Fruit fly (Drosophila melanogaster) whole organism, prepupa: ENCODE data around the gene haf.

Experiments used
- CG10631 ChIP-seq: fragments of 200-800 bp; sonication (Bioruptor generic); optimal IDR thresholded peaks from 2 replicates; lab custom pipeline; 2016; ENCODE audit warnings: missing biosample characterization, missing genetic modification characterization
- CG11294 ChIP-seq: fragments of 200-800 bp; sonication (Bioruptor generic); IDR thresholded peaks from 2 replicates; pipeline ENCODE4 v1.3.6; 2022; ENCODE audit warnings: missing biosample characterization, missing genetic modification characterization
- CG11902 ChIP-seq: fragments of 200-800 bp; sonication (Bioruptor generic); optimal IDR thresholded peaks from 3 replicates; lab custom pipeline; 2016; ENCODE audit warnings: missing biosample characterization, missing genetic modification characterization
- CG15336 ChIP-seq: fragments of 200-800 bp; sonication (Bioruptor generic); IDR thresholded peaks from 2 replicates; pipeline ENCODE4 v1.3.6; 2022; ENCODE audit warnings: missing biosample characterization, missing genetic modification characterization
- CG1621 ChIP-seq: fragments of 200-800 bp; sonication (Bioruptor generic); optimal IDR thresholded peaks from 3 replicates; lab custom pipeline; 2018; ENCODE audit warnings: missing biosample characterization, mild to moderate bottlenecking, missing genetic modification characterization
- CG16779 ChIP-seq: fragments of 200-800 bp; sonication (Bioruptor generic); optimal IDR thresholded peaks from 3 replicates; lab custom pipeline; 2017; ENCODE audit warnings: missing biosample characterization, mild to moderate bottlenecking, missing genetic modification characterization
- CG31627 ChIP-seq: fragments of 200-800 bp; sonication (Bioruptor generic); optimal IDR thresholded peaks from 3 replicates; lab custom pipeline; 2016; ENCODE audit warnings: missing biosample characterization, missing genetic modification characterization
- CG32006 ChIP-seq: fragments of 200-800 bp; sonication (Bioruptor generic); optimal IDR thresholded peaks from 3 replicates; lab custom pipeline; 2017; ENCODE audit warnings: missing biosample characterization, mild to moderate bottlenecking, missing genetic modification characterization
- CG4318 ChIP-seq: fragments of 200-800 bp; sonication (Bioruptor generic); optimal IDR thresholded peaks from 3 replicates; lab custom pipeline; 2017; ENCODE audit warnings: missing biosample characterization, mild to moderate bottlenecking, missing genetic modification characterization
- CG6792 ChIP-seq: fragments of 200-800 bp; sonication (Bioruptor generic); optimal IDR thresholded peaks from 3 replicates; lab custom pipeline; 2016; ENCODE audit warnings: missing biosample characterization, missing genetic modification characterization
- CG6808 ChIP-seq: fragments of 200-800 bp; sonication (Bioruptor generic); optimal IDR thresholded peaks from 3 replicates; lab custom pipeline; 2017; ENCODE audit warnings: missing biosample characterization, missing genetic modification characterization, mild to moderate bottlenecking, moderate library complexity, missing genetic modification reagents
- CG6854 ChIP-seq: fragments of 200-800 bp; sonication (Bioruptor generic); optimal IDR thresholded peaks from 2 replicates; lab custom pipeline; 2017; ENCODE audit warnings: missing biosample characterization, mild to moderate bottlenecking, missing genetic modification characterization
- CG8319 ChIP-seq: fragments of 200-800 bp; sonication (Bioruptor generic); optimal IDR thresholded peaks from 3 replicates; lab custom pipeline; 2016; ENCODE audit warnings: missing biosample characterization, missing genetic modification characterization
- CG9139 ChIP-seq: fragments of 200-800 bp; sonication (Bioruptor generic); optimal IDR thresholded peaks from 3 replicates; lab custom pipeline; 2017; ENCODE audit warnings: missing biosample characterization, mild to moderate bottlenecking, missing genetic modification characterization
- Eip78C ChIP-seq: fragments of 200-800 bp; sonication (Bioruptor generic); peaks from one replicate; lab custom pipeline; 2016; ENCODE audit warnings: missing biosample characterization, missing genetic modification characterization
- Ets21C ChIP-seq: fragments of 200-800 bp; sonication (Bioruptor generic); optimal IDR thresholded peaks from 3 replicates; lab custom pipeline; 2016; ENCODE audit warnings: missing biosample characterization, missing genetic modification characterization
- Ets96B ChIP-seq: fragments of 200-800 bp; optimal IDR thresholded peaks from 2 replicates; lab custom pipeline; 2019; ENCODE audit warnings: missing biosample characterization, mild to moderate bottlenecking, missing genetic modification characterization, moderate library complexity
- Gug ChIP-seq: fragments of 200-800 bp; sonication (Bioruptor generic); IDR thresholded peaks from 2 replicates; pipeline ENCODE4 v1.3.6; 2022; ENCODE audit warnings: missing biosample characterization, missing genetic modification characterization
- Hr38 ChIP-seq: sonication (Bioruptor generic); optimal IDR thresholded peaks from 2 replicates; lab custom pipeline; 2016; ENCODE audit warnings: missing biosample characterization, missing genetic modification characterization
- Hr39 ChIP-seq: fragments of 200-800 bp; sonication (Bioruptor generic); optimal IDR thresholded peaks from 2 replicates; lab custom pipeline; 2016; ENCODE audit warnings: missing biosample characterization, missing genetic modification characterization
- Lpt ChIP-seq: fragments of 200-800 bp; sonication (Bioruptor generic); optimal IDR thresholded peaks from 3 replicates; lab custom pipeline; 2016; ENCODE audit warnings: missing biosample characterization, missing genetic modification characterization
- Met ChIP-seq: fragments of 200-800 bp; sonication (Bioruptor generic); optimal IDR thresholded peaks from 3 replicates; lab custom pipeline; 2016; ENCODE audit warnings: missing biosample characterization, missing genetic modification characterization
- OdsH ChIP-seq: fragments of 200-800 bp; sonication (Bioruptor generic); optimal IDR thresholded peaks from 3 replicates; lab custom pipeline; 2016; ENCODE audit warnings: missing biosample characterization, missing genetic modification characterization
- Smox ChIP-seq: fragments of 200-800 bp; sonication (Bioruptor generic); optimal IDR thresholded peaks from 3 replicates; lab custom pipeline; 2016; ENCODE audit warnings: missing biosample characterization, missing genetic modification characterization
- Sox102F ChIP-seq: fragments of 200-800 bp; sonication (Bioruptor generic); optimal IDR thresholded peaks from 2 replicates; lab custom pipeline; 2016; ENCODE audit warnings: missing biosample characterization, mild to moderate bottlenecking, missing genetic modification characterization
- Sox14 ChIP-seq: fragments of 200-800 bp; sonication (Bioruptor generic); optimal IDR thresholded peaks from 3 replicates; lab custom pipeline; 2016; ENCODE audit warnings: missing biosample characterization, missing genetic modification characterization
- Sox15 ChIP-seq: fragments of 200-800 bp; sonication (Bioruptor generic); optimal IDR thresholded peaks from 3 replicates; lab custom pipeline; 2016; ENCODE audit warnings: missing biosample characterization, missing genetic modification characterization
- achi ChIP-seq: fragments of 200-800 bp; sonication (Bioruptor generic); optimal IDR thresholded peaks from 3 replicates; lab custom pipeline; 2016; ENCODE audit warnings: missing biosample characterization, missing genetic modification characterization
- acj6 ChIP-seq: fragments of 200-800 bp; sonication (Bioruptor generic); optimal IDR thresholded peaks from 3 replicates; lab custom pipeline; 2016; ENCODE audit warnings: missing biosample characterization, missing genetic modification characterization
- cyc ChIP-seq: fragments of 200-800 bp; sonication (Bioruptor generic); optimal IDR thresholded peaks from 3 replicates; lab custom pipeline; 2016; ENCODE audit warnings: missing biosample characterization, missing genetic modification characterization
- dac ChIP-seq: fragments of 200-800 bp; sonication (Bioruptor generic); optimal IDR thresholded peaks from 2 replicates; lab custom pipeline; 2017; ENCODE audit warnings: missing biosample characterization, mild to moderate bottlenecking, missing genetic modification characterization
- dsx ChIP-seq: fragments of 200-800 bp; optimal IDR thresholded peaks from 3 replicates; lab custom pipeline; 2019; ENCODE audit warnings: missing biosample characterization, mild to moderate bottlenecking, missing genetic modification characterization, moderate library complexity; ENCODE audit not compliant: poor library complexity, severe bottlenecking
- fd59A ChIP-seq: fragments of 200-800 bp; sonication (Bioruptor generic); optimal IDR thresholded peaks from 2 replicates; lab custom pipeline; 2017; ENCODE audit warnings: missing biosample characterization, mild to moderate bottlenecking, missing genetic modification characterization, missing genetic modification reagents
- fd85E ChIP-seq: fragments of 200-800 bp; sonication (Bioruptor generic); optimal IDR thresholded peaks from 3 replicates; lab custom pipeline; 2016; ENCODE audit warnings: missing biosample characterization, missing genetic modification characterization
- fkh ChIP-seq: fragments of 200-800 bp; sonication (Bioruptor generic); optimal IDR thresholded peaks from 3 replicates; lab custom pipeline; 2017; ENCODE audit warnings: missing biosample characterization, mild to moderate bottlenecking, missing genetic modification characterization, moderate library complexity
- lz ChIP-seq: fragments of 200-800 bp; sonication (Bioruptor generic); optimal IDR thresholded peaks from 3 replicates; lab custom pipeline; 2016; ENCODE audit warnings: missing biosample characterization, missing genetic modification characterization
- net ChIP-seq: fragments of 200-800 bp; sonication (Bioruptor generic); optimal IDR thresholded peaks from 3 replicates; lab custom pipeline; 2016; ENCODE audit warnings: missing biosample characterization, missing genetic modification characterization
- pdm3 ChIP-seq: fragments of 200-800 bp; sonication (Bioruptor generic); optimal IDR thresholded peaks from 3 replicates; lab custom pipeline; 2016; ENCODE audit warnings: missing biosample characterization, missing genetic modification characterization
- ss ChIP-seq, 2 experiments: fragments of 200-800 bp; sonication (Bioruptor generic); optimal IDR thresholded peaks; 2 replicates in 1 of 2; 3 replicates in 1 of 2; lab custom pipeline; 2017 to 2018; ENCODE audit warnings: mild to moderate bottlenecking in 2 of 2, missing biosample characterization in 2 of 2, missing genetic modification characterization in 2 of 2, moderate library complexity in 1 of 2
- svp ChIP-seq: fragments of 200-800 bp; sonication (Bioruptor generic); peaks from one replicate; lab custom pipeline; 2016; ENCODE audit warnings: missing biosample characterization, missing genetic modification characterization

Gene haf

dm6 chr2L:1617712-1618111 is 62.8 kb downstream of the haf start (continued):
- no peak for TF ChIP-seq achi (GFP tag; lab: Kevin White, UChicago)
- peak; percentile 9 for TF ChIP-seq dac (GFP tag; lab: Kevin White, UChicago)
- no peak for TF ChIP-seq fd59A (GFP tag; lab: Kevin White, UChicago)
- no peak for TF ChIP-seq Gug
- peak; percentile 63 for TF ChIP-seq CG9139 (GFP tag; lab: Kevin White, UChicago)
- TF ChIP-seq lz (GFP tag; lab: Kevin White, UChicago): no peak
- TF ChIP-seq pdm3 (GFP tag; lab: Kevin White, UChicago): no peak
- TF ChIP-seq Smox (GFP tag; lab: Kevin White, UChicago): no peak
- TF ChIP-seq OdsH (GFP tag; lab: Kevin White, UChicago): no peak
- peak; percentile 24 for TF ChIP-seq CG32006 (GFP tag; lab: Kevin White, UChicago)
- no peak for TF ChIP-seq Sox102F (GFP tag; lab: Kevin White, UChicago)
- TF ChIP-seq ss (GFP tag; optimal IDR thresholded peaks at IDR 0.05; lab: Kevin White, UChicago): peak; percentile 53 to 67
- TF ChIP-seq CG6854: no peak
- no peak for TF ChIP-seq fkh (GFP tag; lab: Kevin White, UChicago)
- no peak for TF ChIP-seq acj6
- TF ChIP-seq CG31627 (GFP tag; lab: Kevin White, UChicago): no peak
- TF ChIP-seq CG16779: peak; percentile 4
- TF ChIP-seq cyc (GFP tag; lab: Kevin White, UChicago): no peak
- TF ChIP-seq CG11294 (GFP tag; lab: Robert Waterston, UW): no peak
- no peak for TF ChIP-seq Hr38 (GFP tag; lab: Kevin White, UChicago)
- no peak for TF ChIP-seq Sox14 (GFP tag; lab: Kevin White, UChicago)
- TF ChIP-seq CG8319 (GFP tag; lab: Kevin White, UChicago): no peak
- no peak for TF ChIP-seq net (GFP tag; lab: Kevin White, UChicago)
- TF ChIP-seq Hr39 (GFP tag; lab: Kevin White, UChicago): no peak
- TF ChIP-seq Sox15 (GFP tag; lab: Kevin White, UChicago): no peak
- peak; percentile 8 for TF ChIP-seq Ets96B (tag; lab: Kevin White, UChicago)
- TF ChIP-seq svp (GFP tag; lab: Kevin White, UChicago): no peak
- TF ChIP-seq CG4318 (GFP tag; lab: Kevin White, UChicago): no peak
- TF ChIP-seq Lpt (GFP tag; lab: Kevin White, UChicago): peak; percentile 12
- no peak for TF ChIP-seq CG10631 (GFP tag; lab: Kevin White, UChicago)
- TF ChIP-seq CG15336 (GFP tag; lab: Robert Waterston, UW): no peak
- TF ChIP-seq Met (GFP tag; lab: Kevin White, UChicago): no peak

DNA sequence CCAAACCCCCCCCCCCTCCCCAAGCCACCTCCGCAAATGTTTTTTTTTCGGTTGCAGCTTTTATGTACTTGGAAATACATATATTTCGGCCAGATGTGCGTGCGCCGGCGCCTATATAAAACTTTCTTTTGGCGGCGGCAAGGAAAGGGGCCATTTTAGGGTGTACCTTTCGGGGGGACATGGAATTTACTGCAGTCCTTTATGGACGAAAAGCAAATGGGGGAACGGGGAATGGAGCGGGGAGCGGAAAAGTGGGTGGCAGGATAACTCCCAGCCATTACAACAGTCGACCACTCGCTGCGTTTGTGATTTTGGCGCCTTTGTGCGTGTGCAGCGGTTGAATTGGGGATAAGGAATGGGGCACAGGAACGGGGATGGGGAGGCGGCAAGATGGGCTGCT is 63.8 kb downstream of the haf start:
- TF ChIP-seq fd85E (GFP tag; lab: Kevin White, UChicago) (no peak), Eip78C (GFP tag; lab: Kevin White, UChicago) (no peak), CG8319 (GFP tag; lab: Kevin White, UChicago) (no peak), CG6808 (GFP tag; lab: Kevin White, UChicago) (no peak), dsx (GFP tag; lab: Kevin White, UChicago) (no peak), Sox102F (GFP tag; lab: Kevin White, UChicago) (no peak), dac (GFP tag; lab: Kevin White, UChicago) (no peak), CG32006 (GFP tag; lab: Kevin White, UChicago) (no peak), CG6792 (GFP tag; lab: Kevin White, UChicago) (no peak), CG1621 (no peak), lz (GFP tag; lab: Kevin White, UChicago) (no peak), Ets21C (GFP tag; lab: Kevin White, UChicago) (no peak), fd59A (GFP tag; lab: Kevin White, UChicago) (no peak)

- TF ChIP-seq svp (GFP tag; lab: Kevin White, UChicago): peak; percentile 43
- no peak for TF ChIP-seq lz (GFP tag; lab: Kevin White, UChicago)
- TF ChIP-seq CG11902 (GFP tag; lab: Kevin White, UChicago): no peak
Measured at dm6 chr2L:1619191-1619590, 64.3 kb downstream of the haf start.
